Fruit fly (Drosophila melanogaster) whole organism, embryonic: ENCODE measurements around the gene CG43658.

Experiments used
- CG1233 ChIP-seq: fragments of 200-800 bp; sonication (Bioruptor generic); optimal IDR thresholded peaks from 4 replicates; lab custom pipeline; 2018; ENCODE audit warnings: missing biosample characterization, mild to moderate bottlenecking, missing genetic modification characterization
- CG12744 ChIP-seq: fragments of 200-800 bp; sonication (Bioruptor generic); optimal IDR thresholded peaks from 2 replicates; lab custom pipeline; 2016; ENCODE audit warnings: missing biosample characterization, missing genetic modification characterization
- CG6813 ChIP-seq: fragments of 200-800 bp; sonication (Bioruptor generic); optimal IDR thresholded peaks from 2 replicates; lab custom pipeline; 2017; ENCODE audit warnings: missing biosample characterization, missing genetic modification characterization, mild to moderate bottlenecking, moderate library complexity, missing genetic modification reagents
- CoRest ChIP-seq: fragments of 200-800 bp; sonication (Bioruptor generic); optimal IDR thresholded peaks from 3 replicates; lab custom pipeline; 2018; ENCODE audit warnings: missing biosample characterization, mild to moderate bottlenecking, missing genetic modification characterization, moderate library complexity
- Lpt ChIP-seq: fragments of >200 bp; optimal IDR thresholded peaks from 2 replicates; lab custom pipeline; 2018; ENCODE audit warnings: missing biosample characterization, missing genetic modification characterization
- MTF-1 ChIP-seq: fragments of 200-800 bp; sonication (Bioruptor generic); optimal IDR thresholded peaks from 2 replicates; lab custom pipeline; 2018; ENCODE audit warnings: missing biosample characterization, mild to moderate bottlenecking, missing genetic modification characterization, borderline replicate concordance
- Med ChIP-seq: fragments of 200-800 bp; sonication (Bioruptor generic); peaks from one replicate; lab custom pipeline; 2016; ENCODE audit warnings: missing biosample characterization, missing genetic modification characterization, mild to moderate bottlenecking, inconsistent platforms, moderate library complexity
- Sox102F ChIP-seq: fragments of 200-800 bp; sonication (Bioruptor generic); optimal IDR thresholded peaks from 2 replicates; lab custom pipeline; 2018; ENCODE audit warnings: missing biosample characterization, mild to moderate bottlenecking, missing genetic modification characterization, moderate library complexity
- jigr1 ChIP-seq: fragments of 200-800 bp; sonication (Bioruptor generic); IDR thresholded peaks from 3 replicates; pipeline ENCODE4 v1.3.6; 2022; ENCODE audit warnings: missing biosample characterization, missing genetic modification characterization
- lbe ChIP-seq: fragments of 200-800 bp; sonication (Bioruptor generic); optimal IDR thresholded peaks from 2 replicates; lab custom pipeline; 2016; ENCODE audit warnings: missing biosample characterization, mild to moderate bottlenecking, missing genetic modification characterization

DNA sequence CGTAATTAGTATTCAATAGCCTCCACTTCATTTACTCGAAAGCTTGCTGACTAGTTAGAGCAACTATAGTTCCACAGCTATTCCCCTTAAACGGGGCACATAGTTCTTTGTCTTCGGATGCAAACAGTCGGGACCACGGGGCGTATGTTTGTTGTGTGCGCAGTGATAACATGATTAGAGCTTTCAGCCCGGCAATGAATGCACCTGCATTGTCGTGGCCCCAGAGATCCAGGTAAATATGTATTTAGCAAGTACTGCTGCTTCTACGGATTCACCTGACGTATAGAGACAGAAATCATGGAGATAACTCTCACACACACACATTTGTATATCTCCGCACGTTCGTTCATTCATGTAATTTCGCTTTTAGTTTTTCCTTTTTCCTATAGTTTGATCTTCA is 51.4 kb downstream of the CG43658 start:
- TF ChIP-seq Lpt (GFP tag; lab: Kevin White, UChicago) (no peak), MTF-1 (GFP tag; lab: Kevin White, UChicago) (no peak), Sox102F (no peak), CG6813 (GFP tag; lab: Kevin White, UChicago) (no peak), CoRest (tag; lab: Kevin White, UChicago) (no peak), lbe (no peak), CG12744 (GFP tag; lab: Kevin White, UChicago) (no peak), Med (no peak), jigr1 (GFP tag; lab: Robert Waterston, UW) (no peak), CG1233 (GFP tag; lab: Kevin White, UChicago) (no peak)
